Worm (Caenorhabditis elegans): ENCODE data around the gene ZK218.7.

DNA sequence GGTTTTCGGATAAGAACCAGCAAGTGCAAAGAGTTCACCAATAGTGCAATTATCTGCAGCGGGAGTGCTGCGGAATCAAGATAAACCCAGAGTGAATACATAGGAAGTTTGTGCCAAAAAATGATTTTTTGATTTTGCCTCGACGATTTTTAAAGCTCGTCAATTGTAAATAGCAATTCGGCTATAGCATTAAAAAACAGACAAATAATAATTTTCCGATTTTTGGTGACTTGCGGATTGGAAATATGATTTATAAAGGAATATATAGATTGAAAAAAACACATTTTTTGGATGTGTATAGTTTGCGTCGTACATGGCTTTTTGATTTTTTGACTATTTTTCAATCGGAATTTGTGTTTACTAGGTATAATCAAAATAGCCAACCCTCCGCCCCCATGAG is 25.8 kb upstream of the ZK218.7 start, which contains the start of gene srw-20:
- TF ChIP-seq snpc-1.2 (GFP tag; IDR thresholded peaks at IDR 0.05) = no peak
- TF ChIP-seq nhr-48 (tag; optimal IDR thresholded peaks at IDR 0.05) = no peak
- TF ChIP-seq pha-4 (GFP tag; IDR thresholded peaks at IDR 0.05) = no peak
- no peak for TF ChIP-seq pha-4 (tag; optimal IDR thresholded peaks at IDR 0.05)
- no peak for TF ChIP-seq mes-2 (tag; optimal IDR thresholded peaks at IDR 0.05; ENCODE audit: poor library complexity, severe bottlenecking)
- TF ChIP-seq fkh-10 (GFP tag; optimal IDR thresholded peaks at IDR 0.05) = no peak
- no peak for TF ChIP-seq hif-1 (tag; optimal IDR thresholded peaks at IDR 0.05)
- no peak for TF ChIP-seq tra-1 (GFP tag; IDR thresholded peaks at IDR 0.05)
